ENCODE assay signal across 1 fruit fly cellular context in the genomic region with DNA sequence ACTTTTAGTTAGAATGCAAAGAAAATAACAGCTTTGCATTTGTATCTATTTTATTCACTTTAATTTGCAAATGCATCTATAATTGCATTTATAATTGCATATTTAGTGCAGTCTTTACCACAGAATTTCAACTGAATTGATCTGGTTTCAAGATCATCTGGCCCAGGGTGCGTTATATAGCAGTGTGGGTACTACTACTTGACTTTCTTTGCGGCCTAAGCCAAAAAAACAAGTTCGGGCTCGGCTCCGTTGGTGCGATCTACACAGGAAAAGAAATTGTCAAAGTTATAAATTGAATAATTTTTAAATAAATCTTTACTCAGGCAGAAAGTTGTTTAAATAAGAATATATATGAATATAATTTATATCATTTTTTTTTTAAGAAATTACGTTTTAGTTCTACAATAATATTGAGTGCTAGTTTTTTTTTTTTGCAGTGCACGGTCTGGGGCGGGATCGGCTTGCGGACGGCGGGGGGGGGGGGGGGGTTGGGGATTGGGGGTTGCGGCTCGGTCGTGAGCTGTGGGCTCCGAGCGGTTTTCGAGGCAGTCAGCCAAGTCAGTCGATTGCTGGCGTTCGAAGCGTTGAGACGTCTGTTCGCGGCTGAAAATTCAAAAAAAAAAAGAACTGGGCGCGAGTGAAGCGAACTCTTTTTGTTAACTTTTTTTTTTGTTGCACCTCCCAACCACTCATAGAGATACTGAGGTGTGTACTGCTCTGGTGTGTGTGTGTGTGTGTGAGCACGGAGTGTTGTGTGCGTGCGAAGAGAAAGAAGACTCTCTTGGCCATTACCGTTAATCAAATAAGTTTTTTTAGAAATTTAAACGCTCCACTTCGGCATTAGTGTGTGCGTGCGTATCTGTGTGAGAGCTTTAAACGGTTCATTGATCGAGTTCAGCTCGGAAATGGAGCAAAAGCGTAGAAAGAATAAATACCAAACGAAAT.
TF ChIP-seq lines count a peak whose summit lies in the region.

No protein-coding gene starts in this region.

TF ChIP-seq in whole organism, embryonic, 481 proteins besides CTCF, POLR2A, EP300 and RAD21 (continued from another document and continues in another):
- TF ChIP-seq Fer1 (GFP tag; optimal IDR thresholded peaks at IDR 0.05; lab: Kevin White, UChicago) (peak; percentile 90), CG12744 (GFP tag; optimal IDR thresholded peaks at IDR 0.05; lab: Kevin White, UChicago) (no peak), pan (optimal IDR thresholded peaks at IDR 0.05; lab: Kevin White, UChicago) (no peak), pan (GFP tag; optimal IDR thresholded peaks at IDR 0.05 in 1 of 2, IDR thresholded peaks at IDR 0.05 in 1 of 2) (peak in 1 of 2 experiments; percentile 77), CG11560 (tag; IDR thresholded peaks at IDR 0.05; lab: Robert Waterston, UW) (peak; percentile 43; the same call in 1 of the 3 replicates), CG6765 (GFP tag; optimal IDR thresholded peaks at IDR 0.05; lab: Kevin White, UChicago) (peak; percentile 74), pros (GFP tag; optimal IDR thresholded peaks at IDR 0.05; lab: Kevin White, UChicago) (peak; percentile 18), Dad (GFP tag; optimal IDR thresholded peaks at IDR 0.05; lab: Kevin White, UChicago) (no peak), Dip2 (GFP tag; IDR thresholded peaks at IDR 0.05; lab: Robert Waterston, UW) (no peak), gem (tag; optimal IDR thresholded peaks at IDR 0.05; lab: Kevin White, UChicago) (peak; percentile 89), Tbp (GFP tag; optimal IDR thresholded peaks at IDR 0.05; lab: Kevin White, UChicago) (no peak), CG4730 (GFP tag; IDR thresholded peaks at IDR 0.05; lab: Robert Waterston, UW) (peak; percentile 79), maf-S (GFP tag; optimal IDR thresholded peaks at IDR 0.05; lab: Kevin White, UChicago) (peak; percentile 24), CG10209 (GFP tag; optimal IDR thresholded peaks at IDR 0.05; lab: Kevin White, UChicago) (peak; percentile 83), gcm (GFP tag; optimal IDR thresholded peaks at IDR 0.05; lab: Kevin White, UChicago) (peak; percentile 74), Doc2 (GFP tag; IDR thresholded peaks at IDR 0.05; lab: Robert Waterston, UW) (0 out of 2 replicates have a peak, but pooled peaks have one; percentile 7), lov (optimal IDR thresholded peaks at IDR 0.05; lab: Kevin White, UChicago) (no peak), lov (GFP tag; IDR thresholded peaks at IDR 0.05; lab: Robert Waterston, UW) (peak; percentile 63; the same call in 1 of the 3 replicates), psq (GFP tag; optimal IDR thresholded peaks at IDR 0.05; lab: Kevin White, UChicago) (no peak), Usf (GFP tag; optimal IDR thresholded peaks at IDR 0.05; lab: Kevin White, UChicago) (peak; percentile 50), tna (GFP tag; IDR thresholded peaks at IDR 0.05; lab: Robert Waterston, UW; ENCODE audit: partially characterized antibody) (no peak), org-1 (GFP tag; optimal IDR thresholded peaks at IDR 0.05; lab: Kevin White, UChicago) (peak; percentile 64), CG34422 (GFP tag; IDR thresholded peaks at IDR 0.05; lab: Robert Waterston, UW) (peak; percentile 81; the same call in 2 of the 3 replicates), CG10147 (GFP tag; optimal IDR thresholded peaks at IDR 0.05; lab: Kevin White, UChicago) (peak; percentile 66), CG12155 (GFP tag; optimal IDR thresholded peaks at IDR 0.05; lab: Kevin White, UChicago) (peak; percentile 65), CG4328 (GFP tag; optimal IDR thresholded peaks at IDR 0.05; lab: Kevin White, UChicago) (peak; percentile 79), lilli (GFP tag; optimal IDR thresholded peaks at IDR 0.05; lab: Kevin White, UChicago) (peak; percentile 40), gce (GFP tag; IDR thresholded peaks at IDR 0.05; lab: Robert Waterston, UW) (peak; percentile 65; the same call in 1 of the 3 replicates), CG5245 (GFP tag; optimal IDR thresholded peaks at IDR 0.05; lab: Kevin White, UChicago) (peak; percentile 36), Hmx (GFP tag; optimal IDR thresholded peaks at IDR 0.05; lab: Kevin White, UChicago) (no peak), CG2202 (tag; optimal IDR thresholded peaks at IDR 0.05; lab: Kevin White, UChicago) (peak; percentile 62), CG10543 (GFP tag; optimal IDR thresholded peaks at IDR 0.05; lab: Kevin White, UChicago) (peak; percentile 89), CG8089 (GFP tag; optimal IDR thresholded peaks at IDR 0.05; lab: Kevin White, UChicago) (no peak), CG5953 (GFP tag; IDR thresholded peaks at IDR 0.05; lab: Robert Waterston, UW) (no peak), seq (GFP tag; IDR thresholded peaks at IDR 0.05; lab: Robert Waterston, UW) (peak; percentile 57), CG9437 (GFP tag; optimal IDR thresholded peaks at IDR 0.05; lab: Kevin White, UChicago) (peak; percentile 61), hbn (GFP tag; IDR thresholded peaks at IDR 0.05; lab: Robert Waterston, UW; ENCODE audit: partially characterized antibody) (no peak), CG15514 (GFP tag; optimal IDR thresholded peaks at IDR 0.05; lab: Kevin White, UChicago) (peak; percentile 71), lmd (GFP tag; IDR thresholded peaks at IDR 0.05; lab: Robert Waterston, UW) (peak; percentile 84), Sry-δ (GFP tag; optimal IDR thresholded peaks at IDR 0.05; lab: Kevin White, UChicago) (no peak), zf30C (GFP tag; optimal IDR thresholded peaks at IDR 0.05; lab: Kevin White, UChicago) (peak; percentile 84), pum (GFP tag; optimal IDR thresholded peaks at IDR 0.05; lab: Kevin White, UChicago) (peak; percentile 12), CG12219 (GFP tag; optimal IDR thresholded peaks at IDR 0.05; lab: Kevin White, UChicago) (peak; percentile 23), CG15601 (tag; optimal IDR thresholded peaks at IDR 0.05; lab: Kevin White, UChicago) (peak; percentile 80), btn (GFP tag; optimal IDR thresholded peaks at IDR 0.05; lab: Kevin White, UChicago) (no peak), CG4424 (GFP tag; optimal IDR thresholded peaks at IDR 0.05; lab: Kevin White, UChicago) (peak; percentile 74), CrebB (tag; optimal IDR thresholded peaks at IDR 0.05; lab: Kevin White, UChicago) (peak; percentile 54), CG13424 (tag; optimal IDR thresholded peaks at IDR 0.05; lab: Kevin White, UChicago) (peak; percentile 92), Awh (GFP tag; IDR thresholded peaks at IDR 0.05; lab: Robert Waterston, UW) (peak; percentile 81), ara (GFP tag; IDR thresholded peaks at IDR 0.05; lab: Robert Waterston, UW) (peak; percentile 77), slbo (GFP tag; IDR thresholded peaks at IDR 0.05; lab: Robert Waterston, UW) (peak; percentile 81), schlank (tag; optimal IDR thresholded peaks at IDR 0.05; lab: Kevin White, UChicago) (peak; percentile 54), NfI (GFP tag; optimal IDR thresholded peaks at IDR 0.05; lab: Kevin White, UChicago) (peak; percentile 80), Fer2 (tag; optimal IDR thresholded peaks at IDR 0.05; lab: Kevin White, UChicago) (peak; percentile 67), CG9215 (GFP tag; IDR thresholded peaks at IDR 0.05; lab: Robert Waterston, UW) (peak; percentile 76), CG18262 (tag; optimal IDR thresholded peaks at IDR 0.05; lab: Kevin White, UChicago) (peak; percentile 83), CG1832 (GFP tag; optimal IDR thresholded peaks at IDR 0.05; lab: Kevin White, UChicago) (no peak), pita (GFP tag; optimal IDR thresholded peaks at IDR 0.05; lab: Kevin White, UChicago) (no peak), insv (GFP tag; optimal IDR thresholded peaks at IDR 0.05; lab: Kevin White, UChicago) (peak in 1 of 2 experiments; percentile 44), wdn (GFP tag; IDR thresholded peaks at IDR 0.05; lab: Robert Waterston, UW) (peak; percentile 48; the same call in 1 of the 2 replicates), CG3281 (GFP tag; optimal IDR thresholded peaks at IDR 0.05; lab: Kevin White, UChicago) (peak; percentile 86), odd (GFP tag; optimal IDR thresholded peaks at IDR 0.05; lab: Kevin White, UChicago) (peak; percentile 76), CG1647 (GFP tag; optimal IDR thresholded peaks at IDR 0.05; lab: Kevin White, UChicago) (no peak), ERR (GFP tag; optimal IDR thresholded peaks at IDR 0.05; lab: Kevin White, UChicago) (no peak), CG6654 (GFP tag; optimal IDR thresholded peaks at IDR 0.05; lab: Kevin White, UChicago) (peak; percentile 57), sisA (GFP tag; IDR thresholded peaks at IDR 0.05; lab: Robert Waterston, UW) (peak; percentile 81), NC2β (GFP tag; optimal IDR thresholded peaks at IDR 0.05; lab: Kevin White, UChicago) (no peak), CG2199 (GFP tag; IDR thresholded peaks at IDR 0.05; lab: Robert Waterston, UW) (no peak), Xrp1 (GFP tag; IDR thresholded peaks at IDR 0.05; lab: Robert Waterston, UW) (peak; percentile 88), CG3838 (GFP tag; optimal IDR thresholded peaks at IDR 0.05; lab: Kevin White, UChicago) (no peak), GATAe (GFP tag; conservative IDR thresholded peaks at IDR 0.05; lab: Robert Waterston, UW) (no peak), dmrt11E (tag; optimal IDR thresholded peaks at IDR 0.05; lab: Kevin White, UChicago) (peak; percentile 82), BEAF-32 (GFP tag; optimal IDR thresholded peaks at IDR 0.05; lab: Kevin White, UChicago) (no peak), CG4282 (GFP tag; optimal IDR thresholded peaks at IDR 0.05; lab: Kevin White, UChicago) (peak; percentile 53), danr (GFP tag; IDR thresholded peaks at IDR 0.05; lab: Robert Waterston, UW) (peak; percentile 74), Pdp1 (GFP tag; optimal IDR thresholded peaks at IDR 0.05; lab: Kevin White, UChicago) (peak; percentile 33 to 56), bowl (GFP tag; IDR thresholded peaks at IDR 0.05; lab: Robert Waterston, UW) (peak; percentile 17; the same call in 1 of the 2 replicates), fru (optimal IDR thresholded peaks at IDR 0.05; lab: Kevin White, UChicago) (no peak), eve (GFP tag; optimal IDR thresholded peaks at IDR 0.05; lab: Kevin White, UChicago) (peak in 1 of 2 experiments; percentile 90), nerfin-2 (GFP tag; IDR thresholded peaks at IDR 0.05; lab: Robert Waterston, UW; ENCODE audit: partially characterized antibody) (no peak), CG12391 (tag; optimal IDR thresholded peaks at IDR 0.05; lab: Kevin White, UChicago) (peak; percentile 87), CG10274 (GFP tag; optimal IDR thresholded peaks at IDR 0.05; lab: Kevin White, UChicago) (peak; percentile 39), CG6254 (GFP tag; optimal IDR thresholded peaks at IDR 0.05; lab: Kevin White, UChicago) (peak; percentile 66), z (GFP tag; IDR thresholded peaks at IDR 0.05; lab: Robert Waterston, UW) (0 out of 3 replicates have a peak, but pooled peaks have one; percentile 57), Ada2b (GFP tag; IDR thresholded peaks at IDR 0.05; lab: Robert Waterston, UW) (peak; percentile 68), CoRest (tag; optimal IDR thresholded peaks at IDR 0.05; lab: Kevin White, UChicago) (peak; percentile 89), ro (GFP tag; IDR thresholded peaks at IDR 0.05; lab: Robert Waterston, UW) (peak; percentile 60), pb (GFP tag; optimal IDR thresholded peaks at IDR 0.05; lab: Kevin White, UChicago) (no peak), Hr3 (GFP tag; optimal IDR thresholded peaks at IDR 0.05; lab: Kevin White, UChicago) (peak; percentile 71), CG12942 (GFP tag; optimal IDR thresholded peaks at IDR 0.05; lab: Kevin White, UChicago) (peak; percentile 16), B-H1 (GFP tag; IDR thresholded peaks at IDR 0.05; lab: Robert Waterston, UW) (peak; percentile 65), amos (GFP tag; IDR thresholded peaks at IDR 0.05; lab: Robert Waterston, UW; ENCODE audit: partially characterized antibody) (peak; percentile 13; the same call in 1 of the 2 replicates), zfh2 (GFP tag; optimal IDR thresholded peaks at IDR 0.05; lab: Kevin White, UChicago) (peak; percentile 32), tgo (GFP tag; IDR thresholded peaks at IDR 0.05; lab: Robert Waterston, UW) (peak; percentile 82), exex (tag; optimal IDR thresholded peaks at IDR 0.05; lab: Kevin White, UChicago) (peak; percentile 54), ttk (GFP tag; IDR thresholded peaks at IDR 0.05; lab: Robert Waterston, UW) (peak; percentile 88), Hey (tag; optimal IDR thresholded peaks at IDR 0.05; lab: Kevin White, UChicago) (no peak), CG17361 (GFP tag; IDR thresholded peaks at IDR 0.05; lab: Robert Waterston, UW) (peak; percentile 85), CG6272 (GFP tag; IDR thresholded peaks at IDR 0.05; lab: Robert Waterston, UW) (peak; percentile 56), CG3065 (GFP tag; optimal IDR thresholded peaks at IDR 0.05; lab: Kevin White, UChicago) (no peak), CG31388 (GFP tag; optimal IDR thresholded peaks at IDR 0.05; lab: Kevin White, UChicago) (no peak), BtbVII (GFP tag; optimal IDR thresholded peaks at IDR 0.05; lab: Kevin White, UChicago) (peak; percentile 74), cwo (GFP tag; optimal IDR thresholded peaks at IDR 0.05; lab: Kevin White, UChicago) (peak; percentile 77), Gsc (GFP tag; IDR thresholded peaks at IDR 0.05; lab: Robert Waterston, UW) (0 out of 2 replicates have a peak, but pooled peaks have one; percentile 36), CG12071 (GFP tag; optimal IDR thresholded peaks at IDR 0.05; lab: Kevin White, UChicago) (peak; percentile 6), ind (GFP tag; optimal IDR thresholded peaks at IDR 0.05; lab: Kevin White, UChicago) (peak; percentile 64), CG10959 (GFP tag; IDR thresholded peaks at IDR 0.05; lab: Robert Waterston, UW) (peak; percentile 70), Hr78 (GFP tag; optimal IDR thresholded peaks at IDR 0.05; lab: Kevin White, UChicago) (peak in 1 of 2 experiments; percentile 52), Sin3A (optimal IDR thresholded peaks at IDR 0.05; lab: Kevin White, UChicago) (no peak), CG13296 (GFP tag; optimal IDR thresholded peaks at IDR 0.05; lab: Kevin White, UChicago) (peak; percentile 85), chm (GFP tag; IDR thresholded peaks at IDR 0.05; lab: Robert Waterston, UW) (no peak), CG7745 (tag; optimal IDR thresholded peaks at IDR 0.05; lab: Kevin White, UChicago) (no peak), wor (GFP tag; IDR thresholded peaks at IDR 0.05; lab: Robert Waterston, UW) (peak; percentile 50), CG17385 (GFP tag; optimal IDR thresholded peaks at IDR 0.05; lab: Kevin White, UChicago) (peak; percentile 81), pfk (GFP tag; optimal IDR thresholded peaks at IDR 0.05; lab: Kevin White, UChicago) (no peak), CG6689 (GFP tag; IDR thresholded peaks at IDR 0.05; lab: Robert Waterston, UW) (peak; percentile 82), HLH54F (GFP tag; optimal IDR thresholded peaks at IDR 0.05; lab: Kevin White, UChicago) (peak; percentile 22), CG3163 (GFP tag; optimal IDR thresholded peaks at IDR 0.05; lab: Kevin White, UChicago) (peak; percentile 60), CG11504 (tag; optimal IDR thresholded peaks at IDR 0.05; lab: Kevin White, UChicago) (peak; percentile 92)
